Worm (Caenorhabditis elegans) whole organism, L4 larva: ENCODE results near the gene K02E11.10.

ENCODE experiments used
- F26F4.8 ChIP-seq: fragments of 200-800 bp; sonication (Bioruptor generic); conservative IDR thresholded peaks from 2 replicates; pipeline ENCODE4 v1.3.6; 2022; ENCODE audit warnings: missing genetic modification characterization, missing compliant biosample characterization
- ama-1 ChIP-seq: fragments of 150-350 bp; optimal IDR thresholded peaks from 2 replicates; lab custom pipeline; 2014; ENCODE audit warnings: inconsistent platforms, mixed read lengths
- daf-12 ChIP-seq: fragments of 150-350 bp; optimal IDR thresholded peaks from 2 replicates; lab custom pipeline; 2014; ENCODE audit warnings: missing biosample characterization, missing genetic modification reagents, missing genetic modification characterization
- daf-8 ChIP-seq: fragments of 200-800 bp; sonication (Bioruptor generic); IDR thresholded peaks from 2 replicates; pipeline ENCODE4 v1.3.6; 2022; ENCODE audit warnings: missing genetic modification characterization, missing compliant biosample characterization
- nhr-77 ChIP-seq: fragments of 150-350 bp; optimal IDR thresholded peaks from 2 replicates; lab custom pipeline; 2014; ENCODE audit warnings: missing biosample characterization, missing genetic modification characterization
- unc-130 ChIP-seq: sonication (generic microtip); optimal IDR thresholded peaks from 2 replicates; lab custom pipeline; 2016; ENCODE audit warnings: missing genetic modification reagents, missing genetic modification characterization, missing compliant biosample characterization
- zag-1 ChIP-seq: fragments of 150-350 bp; optimal IDR thresholded peaks from 2 replicates; lab custom pipeline; 2014; ENCODE audit warnings: missing biosample characterization, missing genetic modification characterization

- no peak for TF ChIP-seq unc-130 (GFP tag; lab: Kevin White, UChicago)
- TF ChIP-seq daf-8 (GFP tag; lab: Robert Waterston, UW) = no peak
- no peak for TF ChIP-seq daf-12 (tag; lab: Kevin White, UChicago)
- no peak for TF ChIP-seq ama-1 (lab: Kevin White, UChicago)
- TF ChIP-seq zag-1 (tag; lab: Kevin White, UChicago) = no peak
- TF ChIP-seq F26F4.8 (GFP tag; lab: Robert Waterston, UW) = no peak
- no peak for TF ChIP-seq nhr-77 (tag; lab: Kevin White, UChicago)
Observed at ce11 chrV:14194514-14194913, 46.4 kb downstream of the K02E11.10 start.
